Worm (Caenorhabditis elegans) whole organism, L2 larva: ENCODE results near the gene prdx-6.

Source experiments
- F13H6.1 ChIP-seq: sonication (generic microtip); optimal IDR thresholded peaks from 2 replicates; lab custom pipeline; 2016; ENCODE audit warnings: missing genetic modification characterization, missing compliant biosample characterization
- R02D3.7 ChIP-seq: fragments of 150-350 bp; optimal IDR thresholded peaks from 2 replicates; lab custom pipeline; 2014; ENCODE audit warnings: missing biosample characterization, missing genetic modification characterization
- alr-1 ChIP-seq: fragments of 150-350 bp; optimal IDR thresholded peaks from 2 replicates; lab custom pipeline; 2014; ENCODE audit warnings: missing biosample characterization, missing genetic modification characterization
- aly-2 ChIP-seq: fragments of 150-350 bp; optimal IDR thresholded peaks from 2 replicates; lab custom pipeline; 2014; ENCODE audit warnings: missing biosample characterization, missing genetic modification characterization
- ama-1 ChIP-seq: fragments of 150-350 bp; optimal IDR thresholded peaks from 2 replicates; lab custom pipeline; 2018; ENCODE audit warnings: inconsistent platforms
- blmp-1 ChIP-seq: sonication (generic microtip); optimal IDR thresholded peaks from 2 replicates; lab custom pipeline; 2017; ENCODE audit warnings: missing genetic modification characterization, mild to moderate bottlenecking, missing compliant biosample characterization, antibody characterized with exemption, moderate library complexity; ENCODE audit not compliant: insufficient read depth
- ceh-82 ChIP-seq: fragments of 150-350 bp; optimal IDR thresholded peaks from 2 replicates; lab custom pipeline; 2014; ENCODE audit warnings: missing biosample characterization, missing genetic modification characterization
- egl-27 ChIP-seq: sonication (generic microtip); optimal IDR thresholded peaks from 3 replicates; lab custom pipeline; 2017; ENCODE audit warnings: missing biosample characterization, missing genetic modification reagents, missing genetic modification characterization
- elt-3 ChIP-seq: sonication (generic microtip); optimal IDR thresholded peaks from 2 replicates; lab custom pipeline; 2017; ENCODE audit warnings: missing biosample characterization, missing genetic modification characterization
- lin-11 ChIP-seq: fragments of 150-350 bp; sonication (generic microtip); optimal IDR thresholded peaks from 2 replicates; lab custom pipeline; 2014; ENCODE audit warnings: missing biosample characterization, missing genetic modification characterization, inconsistent platforms, mixed read lengths
- lin-13 ChIP-seq: fragments of 150-350 bp; optimal IDR thresholded peaks from 2 replicates; lab custom pipeline; 2014; ENCODE audit warnings: missing biosample characterization, missing genetic modification reagents, missing genetic modification characterization
- lin-39 ChIP-seq: fragments of 150-350 bp; optimal IDR thresholded peaks from 2 replicates; lab custom pipeline; 2014; ENCODE audit warnings: missing biosample characterization, missing genetic modification reagents, missing genetic modification characterization
- mbf-1 ChIP-seq: sonication (generic microtip); optimal IDR thresholded peaks from 2 replicates; lab custom pipeline; 2017; ENCODE audit warnings: missing biosample characterization, missing genetic modification characterization
- nhr-10 ChIP-seq: sonication (generic microtip); optimal IDR thresholded peaks from 2 replicates; lab custom pipeline; 2017; ENCODE audit warnings: missing biosample characterization, missing genetic modification characterization
- nhr-12 ChIP-seq: fragments of 150-350 bp; optimal IDR thresholded peaks from 2 replicates; lab custom pipeline; 2014; ENCODE audit warnings: missing biosample characterization, missing genetic modification characterization
- nhr-23 ChIP-seq: fragments of 150-350 bp; optimal IDR thresholded peaks from 2 replicates; lab custom pipeline; 2014; ENCODE audit warnings: missing biosample characterization, missing genetic modification reagents, missing genetic modification characterization
- nhr-25 ChIP-seq: fragments of 150-350 bp; sonication (generic microtip); optimal IDR thresholded peaks from 3 replicates; lab custom pipeline; 2014; ENCODE audit warnings: missing biosample characterization, missing genetic modification characterization
- nhr-77 ChIP-seq: fragments of 150-350 bp; optimal IDR thresholded peaks from 2 replicates; lab custom pipeline; 2014; ENCODE audit warnings: missing biosample characterization, missing genetic modification characterization
- sma-9 ChIP-seq, 2 experiments: fragments of 150-350 bp in 1 of 2; sonication (generic microtip) in 1 of 2; optimal IDR thresholded peaks; 2 replicates each; lab custom pipeline; 2014 to 2016; ENCODE audit warnings: missing genetic modification characterization in 2 of 2, mild to moderate bottlenecking in 1 of 2, missing biosample characterization in 1 of 2, missing compliant biosample characterization in 1 of 2, missing genetic modification reagents in 1 of 2, moderate library complexity in 1 of 2
- unc-39 ChIP-seq: fragments of 150-350 bp; optimal IDR thresholded peaks from 2 replicates; lab custom pipeline; 2014; ENCODE audit warnings: missing biosample characterization, missing genetic modification characterization
- unc-62 ChIP-seq: fragments of 150-350 bp; optimal IDR thresholded peaks from 2 replicates; lab custom pipeline; 2014; ENCODE audit warnings: missing biosample characterization, missing genetic modification reagents, missing genetic modification characterization

prdx-6 gene

ce11 chrIV:266148-266547 is 47.8 kb downstream of the prdx-6 start, which contains the start of gene T21D12.12:
T21D12.12 (plus strand) TSS chrIV:266448.
- TF ChIP-seq lin-39 (no peak), ama-1 (no peak), lin-11 (tag; lab: Kevin White, UChicago) (no peak), unc-39 (tag; lab: Kevin White, UChicago) (no peak), ceh-82 (no peak), elt-3 (no peak), nhr-10 (no peak), sma-9 (GFP tag; optimal IDR thresholded peaks at IDR 0.05; lab: Kevin White, UChicago) (no peak), sma-9 (tag; optimal IDR thresholded peaks at IDR 0.05; lab: Kevin White, UChicago) (no peak), nhr-12 (tag; lab: Kevin White, UChicago) (no peak), mbf-1 (tag; lab: Kevin White, UChicago) (no peak), F13H6.1 (no peak), blmp-1 (tag; lab: Kevin White, UChicago) (no peak), nhr-23 (tag; lab: Kevin White, UChicago) (no peak), aly-2 (no peak), nhr-77 (no peak), alr-1 (no peak), lin-13 (GFP tag; lab: Kevin White, UChicago) (no peak), nhr-25 (no peak)

- TF ChIP-seq unc-62 (GFP tag; lab: Kevin White, UChicago) (no peak), R02D3.7 (tag; lab: Kevin White, UChicago) (no peak), egl-27 (tag; lab: Kevin White, UChicago) (no peak), nhr-10 (no peak)
Observed at ce11 chrIV:269107-269506, 50.8 kb downstream of the prdx-6 start, which contains the start of gene T21D12.11. T21D12.11 (plus strand) TSS chrIV:269407.
